Worm (Caenorhabditis elegans) whole organism, young adult: ENCODE data around the gene srw-4.
A peak's percentile ranks its signal among the peaks of the same experiment; 100 is the strongest.

Source experiments
- B0019.2 ChIP-seq: fragments of 200-800 bp; sonication (Bioruptor generic); conservative IDR thresholded peaks from 2 replicates; pipeline ENCODE4 v1.3.6; 2022; ENCODE audit warnings: missing genetic modification reagents, missing genetic modification characterization, missing compliant biosample characterization
- B0336.3 ChIP-seq: fragments of 200-800 bp; sonication (Bioruptor generic); IDR thresholded peaks from 2 replicates; pipeline ENCODE4 v1.3.6; 2022; ENCODE audit warnings: missing genetic modification characterization, missing compliant biosample characterization
- F22D6.2 ChIP-seq: sonication (generic microtip); optimal IDR thresholded peaks from 2 replicates; lab custom pipeline; 2016; ENCODE audit warnings: mild to moderate bottlenecking, missing genetic modification characterization, missing compliant biosample characterization
- F37B4.10 ChIP-seq: fragments of 200-800 bp; sonication (Bioruptor generic); IDR thresholded peaks from 2 replicates; pipeline ENCODE4 v1.3.6; 2022; ENCODE audit warnings: missing genetic modification characterization, missing compliant biosample characterization
- F52B5.7 ChIP-seq: sonication (generic microtip); optimal IDR thresholded peaks from 2 replicates; lab custom pipeline; 2016; ENCODE audit warnings: mild to moderate bottlenecking, missing genetic modification characterization, missing compliant biosample characterization
- F57C9.4 ChIP-seq: sonication (generic microtip); optimal IDR thresholded peaks from 2 replicates; lab custom pipeline; 2017; ENCODE audit warnings: mild to moderate bottlenecking, missing genetic modification characterization, missing compliant biosample characterization
- K12H6.12 ChIP-seq: fragments of 200-800 bp; sonication (Bioruptor generic); optimal IDR thresholded peaks from 2 replicates; lab custom pipeline; 2018; ENCODE audit warnings: mild to moderate bottlenecking, missing genetic modification characterization, missing compliant biosample characterization
- Y53G8AR.9 ChIP-seq: fragments of 200-800 bp; sonication (Bioruptor generic); conservative IDR thresholded peaks from 2 replicates; pipeline ENCODE4 v1.3.6; 2022; ENCODE audit warnings: missing genetic modification reagents, missing genetic modification characterization, missing compliant biosample characterization
- Y56A3A.18 ChIP-seq: fragments of 200-800 bp; sonication (Bioruptor generic); IDR thresholded peaks from 2 replicates; pipeline ENCODE4 v1.3.6; 2022; ENCODE audit warnings: missing genetic modification reagents, missing genetic modification characterization, missing compliant biosample characterization
- ama-1 ChIP-seq, 3 experiments: fragments of 150-350 bp in 1 of 3; sonication (generic microtip) in 2 of 3; optimal IDR thresholded peaks; 2 replicates each; lab custom pipeline; 2014 to 2018; ENCODE audit warnings: missing biosample characterization in 2 of 3, missing genetic modification characterization in 2 of 3, missing genetic modification reagents in 2 of 3
- aptf-3 ChIP-seq: fragments of 200-800 bp; sonication (Bioruptor generic); IDR thresholded peaks from 2 replicates; pipeline ENCODE4 v1.3.6; 2022; ENCODE audit warnings: missing genetic modification characterization, missing compliant biosample characterization
- atf-7 ChIP-seq: sonication (generic microtip); optimal IDR thresholded peaks from 2 replicates; lab custom pipeline; 2017; ENCODE audit warnings: mild to moderate bottlenecking, missing genetic modification characterization, missing compliant biosample characterization
- ceh-27 ChIP-seq: fragments of 200-800 bp; sonication (Bioruptor generic); optimal IDR thresholded peaks from 2 replicates; lab custom pipeline; 2018; ENCODE audit warnings: mild to moderate bottlenecking, missing genetic modification characterization, moderate library complexity, missing compliant biosample characterization
- ceh-58 ChIP-seq: fragments of 200-800 bp; sonication (Bioruptor generic); IDR thresholded peaks from 2 replicates; pipeline ENCODE4 v1.3.6; 2022; ENCODE audit warnings: missing genetic modification characterization, missing compliant biosample characterization
- chd-7 ChIP-seq: sonication (generic microtip); optimal IDR thresholded peaks from 2 replicates; lab custom pipeline; 2016; ENCODE audit warnings: mild to moderate bottlenecking, missing genetic modification characterization, moderate library complexity, missing compliant biosample characterization
- dox-1 ChIP-seq: fragments of 200-800 bp; sonication (Bioruptor generic); IDR thresholded peaks from 2 replicates; pipeline ENCODE4 v1.3.6; 2022; ENCODE audit warnings: missing genetic modification reagents, missing genetic modification characterization, missing compliant biosample characterization
- egl-18 ChIP-seq: fragments of 200-800 bp; sonication (Bioruptor generic); IDR thresholded peaks from 2 replicates; pipeline ENCODE4 v1.3.6; 2022; ENCODE audit warnings: missing genetic modification reagents, missing genetic modification characterization, missing compliant biosample characterization
- hlh-26 ChIP-seq: fragments of 200-800 bp; sonication (Bioruptor generic); conservative IDR thresholded peaks from 2 replicates; pipeline ENCODE4 v1.3.6; 2022; ENCODE audit warnings: missing genetic modification reagents, missing genetic modification characterization, missing compliant biosample characterization
- hsf-1 ChIP-seq: fragments of 200-800 bp; sonication (Bioruptor generic); IDR thresholded peaks from 2 replicates; pipeline ENCODE4 v1.3.6; 2022; ENCODE audit warnings: missing genetic modification reagents, missing genetic modification characterization, missing compliant biosample characterization
- lin-54 ChIP-seq: fragments of 200-800 bp; sonication (Bioruptor generic); optimal IDR thresholded peaks from 2 replicates; lab custom pipeline; 2018; ENCODE audit warnings: mild to moderate bottlenecking, missing genetic modification characterization, missing compliant biosample characterization
- lsl-1 ChIP-seq: fragments of 200-800 bp; sonication (Bioruptor generic); optimal IDR thresholded peaks from 2 replicates; lab custom pipeline; 2018; ENCODE audit warnings: mild to moderate bottlenecking, missing genetic modification characterization, moderate library complexity, missing compliant biosample characterization
- lsy-27 ChIP-seq: sonication (generic microtip); optimal IDR thresholded peaks from 2 replicates; lab custom pipeline; 2017; ENCODE audit warnings: missing genetic modification characterization, mild to moderate bottlenecking, missing compliant biosample characterization, antibody characterized with exemption, missing genotype, borderline replicate concordance; ENCODE audit not compliant: insufficient read depth
- madf-10 ChIP-seq: sonication (generic microtip); optimal IDR thresholded peaks from 2 replicates; lab custom pipeline; 2016; ENCODE audit warnings: mild to moderate bottlenecking, missing genetic modification characterization, missing compliant biosample characterization
- madf-3 ChIP-seq: fragments of 200-800 bp; sonication (Bioruptor generic); IDR thresholded peaks from 2 replicates; pipeline ENCODE4 v1.3.6; 2022; ENCODE audit warnings: missing genetic modification reagents, missing genetic modification characterization, missing compliant biosample characterization
- nfya-2 ChIP-seq: fragments of 200-800 bp; sonication (Bioruptor generic); IDR thresholded peaks from 2 replicates; pipeline ENCODE4 v1.3.6; 2022; ENCODE audit warnings: missing genetic modification reagents, missing genetic modification characterization, missing compliant biosample characterization
- nfyb-1 ChIP-seq: fragments of 200-800 bp; sonication (Bioruptor generic); IDR thresholded peaks from 2 replicates; pipeline ENCODE4 v1.3.6; 2022; ENCODE audit warnings: missing genetic modification reagents, missing genetic modification characterization, missing compliant biosample characterization
- nhr-80 ChIP-seq: sonication (generic microtip); optimal IDR thresholded peaks from 2 replicates; lab custom pipeline; 2016; ENCODE audit warnings: missing genetic modification characterization, missing compliant biosample characterization
- nhr-90 ChIP-seq: sonication (generic microtip); optimal IDR thresholded peaks from 2 replicates; lab custom pipeline; 2016; ENCODE audit warnings: missing genotype, mild to moderate bottlenecking, missing genetic modification characterization, missing compliant biosample characterization
- pbrm-1 ChIP-seq: fragments of 200-800 bp; sonication (Bioruptor generic); IDR thresholded peaks from 2 replicates; pipeline ENCODE4 v1.3.6; 2022; ENCODE audit warnings: missing genetic modification reagents, missing genetic modification characterization, missing compliant biosample characterization
- repo-1 ChIP-seq: sonication (generic microtip); optimal IDR thresholded peaks from 2 replicates; lab custom pipeline; 2017; ENCODE audit warnings: mild to moderate bottlenecking, missing genetic modification characterization, missing compliant biosample characterization
- sea-2 ChIP-seq: fragments of 200-800 bp; sonication (Bioruptor generic); IDR thresholded peaks from 2 replicates; pipeline ENCODE4 v1.3.6; 2022; ENCODE audit warnings: missing genetic modification characterization, missing compliant biosample characterization
- snpc-3.4 ChIP-seq: sonication (generic microtip); optimal IDR thresholded peaks from 2 replicates; lab custom pipeline; 2017; ENCODE audit warnings: missing genetic modification characterization, mild to moderate bottlenecking, missing compliant biosample characterization, antibody characterized with exemption, moderate library complexity, missing genotype, missing genetic modification reagents
- snpc-4 ChIP-seq, 5 experiments: fragments of 150-350 bp in 1 of 5; sonication (generic microtip) in 4 of 5; optimal IDR thresholded peaks; 2 replicates each; lab custom pipeline; 2014 to 2018; ENCODE audit warnings: missing genetic modification characterization in 5 of 5, missing biosample characterization in 3 of 5, antibody characterized with exemption in 2 of 5, mild to moderate bottlenecking in 2 of 5, missing compliant biosample characterization in 2 of 5, missing genotype in 2 of 5, moderate library complexity in 2 of 5, missing genetic modification reagents in 1 of 5
- somi-1 ChIP-seq: fragments of 200-800 bp; sonication (Bioruptor generic); optimal IDR thresholded peaks from 2 replicates; lab custom pipeline; 2018; ENCODE audit warnings: mild to moderate bottlenecking, missing genetic modification characterization, missing compliant biosample characterization
- unc-130 ChIP-seq: sonication (generic microtip); optimal IDR thresholded peaks from 2 replicates; lab custom pipeline; 2016; ENCODE audit warnings: missing genetic modification reagents, missing genetic modification characterization, missing compliant biosample characterization
- unc-62 ChIP-seq: fragments of 150-350 bp; optimal IDR thresholded peaks from 2 replicates; lab custom pipeline; 2014; ENCODE audit warnings: missing biosample characterization, missing genetic modification reagents, missing genetic modification characterization
- ztf-22 ChIP-seq: fragments of 200-800 bp; sonication (Bioruptor generic); optimal IDR thresholded peaks from 2 replicates; lab custom pipeline; 2018; ENCODE audit warnings: mild to moderate bottlenecking, missing genetic modification characterization, moderate library complexity, missing compliant biosample characterization
- ztf-28 ChIP-seq: fragments of 200-800 bp; sonication (Bioruptor generic); IDR thresholded peaks from 2 replicates; pipeline ENCODE4 v1.3.6; 2022; ENCODE audit warnings: missing genetic modification reagents, missing genetic modification characterization, missing compliant biosample characterization

The srw-4 gene

ce11 chrV:2876188-2876831 is 12.3 kb downstream of the srw-4 start:
- peak; percentile 95; the same call in 1 of the 2 replicates for TF ChIP-seq F37B4.10 (GFP tag; lab: Robert Waterston, UW)
- peak; percentile 0 for TF ChIP-seq F52B5.7
- TF ChIP-seq K12H6.12 (tag; lab: Kevin White, UChicago), result no peak
- no peak for TF ChIP-seq ztf-28 (GFP tag; lab: Robert Waterston, UW)
- TF ChIP-seq unc-62 (GFP tag; lab: Kevin White, UChicago), result no peak

- no peak for TF ChIP-seq nfya-2 (GFP tag; lab: Robert Waterston, UW)
- no peak for TF ChIP-seq ceh-27 (GFP tag; lab: Kevin White, UChicago)
- no peak for TF ChIP-seq B0019.2 (GFP tag; lab: Robert Waterston, UW)
- peak; percentile 76 for TF ChIP-seq nhr-80 (tag; lab: Kevin White, UChicago)
- TF ChIP-seq lsl-1, result no peak
- TF ChIP-seq F57C9.4 (tag; lab: Kevin White, UChicago), result no peak
- no peak for TF ChIP-seq nhr-90 (tag; lab: Kevin White, UChicago)
- peak; percentile 5 for TF ChIP-seq atf-7 (tag; lab: Kevin White, UChicago)
- TF ChIP-seq aptf-3 (GFP tag; lab: Robert Waterston, UW), result no peak
- TF ChIP-seq ama-1 (optimal IDR thresholded peaks at IDR 0.05; lab: Kevin White, UChicago), result no peak
- no peak for TF ChIP-seq ama-1 (GFP tag; optimal IDR thresholded peaks at IDR 0.05; lab: Kevin White, UChicago)
- no peak for TF ChIP-seq F52B5.7
- TF ChIP-seq pbrm-1 (GFP tag; lab: Robert Waterston, UW), result no peak
These were observed 13.2 kb downstream of the srw-4 start, which contains the start of gene folt-2 for ce11 chrV:2875422-2875821. Gene folt-2 (minus strand): TSS chrV:2875600.

ce11 chrV:2872947-2873346 is 15.6 kb downstream of the srw-4 start:
- TF ChIP-seq F37B4.10 (GFP tag; lab: Robert Waterston, UW), result peak; percentile 98
- TF ChIP-seq K12H6.12 (tag; lab: Kevin White, UChicago), result no peak
- no peak for TF ChIP-seq sea-2
- TF ChIP-seq madf-3, result 0 out of 2 replicates have a peak, but pooled peaks have one; percentile 20
- TF ChIP-seq, all 124 proteins: peak for 2

ce11 chrV:2871754-2872504 is 16.7 kb downstream of the srw-4 start:
- no peak for TF ChIP-seq hlh-26 (GFP tag; lab: Robert Waterston, UW)
- peak; percentile 45 for TF ChIP-seq repo-1 (tag; lab: Kevin White, UChicago)
- peak; percentile 37; the same call in 1 of the 2 replicates for TF ChIP-seq B0336.3 (GFP tag; lab: Robert Waterston, UW)
- TF ChIP-seq hsf-1 (GFP tag; lab: Robert Waterston, UW), result peak; percentile 40; the same call in 1 of the 2 replicates
- no peak for TF ChIP-seq snpc-3.4
- peak; percentile 29 for TF ChIP-seq madf-10 (tag; lab: Kevin White, UChicago)
- TF ChIP-seq ceh-58 (GFP tag; lab: Robert Waterston, UW), result no peak
- TF ChIP-seq egl-18 (GFP tag; lab: Robert Waterston, UW), result no peak
- peak; percentile 69 for TF ChIP-seq nhr-80 (tag; lab: Kevin White, UChicago)
- TF ChIP-seq snpc-4 (GFP tag; optimal IDR thresholded peaks at IDR 0.05; lab: Kevin White, UChicago), result no peak
- peak in 2 of 4 experiments; percentile 7 to 86 for TF ChIP-seq snpc-4 (tag; optimal IDR thresholded peaks at IDR 0.05; lab: Kevin White, UChicago)
- TF ChIP-seq lsl-1, result no peak
- peak; percentile 98 for TF ChIP-seq F37B4.10 (GFP tag; lab: Robert Waterston, UW)
- peak; percentile 16; the same call in 1 of the 2 replicates for TF ChIP-seq Y56A3A.18 (GFP tag; lab: Robert Waterston, UW)
- TF ChIP-seq atf-7 (tag; lab: Kevin White, UChicago), result peak; percentile 11
- no peak for TF ChIP-seq somi-1 (GFP tag; lab: Kevin White, UChicago)
- TF ChIP-seq nfyb-1 (GFP tag; lab: Robert Waterston, UW), result peak; percentile 77
- TF ChIP-seq unc-130 (GFP tag; lab: Kevin White, UChicago), result no peak
- TF ChIP-seq lsy-27, result no peak
- peak; percentile 23; the same call in 1 of the 2 replicates for TF ChIP-seq dox-1 (GFP tag; lab: Robert Waterston, UW)
- peak; percentile 50 for TF ChIP-seq ztf-22 (GFP tag; lab: Kevin White, UChicago)
- peak; percentile 62 for TF ChIP-seq Y53G8AR.9 (GFP tag; lab: Robert Waterston, UW)
- peak; percentile 62 for TF ChIP-seq nhr-90 (tag; lab: Kevin White, UChicago)
- TF ChIP-seq lin-54 (GFP tag; lab: Kevin White, UChicago), result peak; percentile 14
- no peak for TF ChIP-seq F22D6.2 (tag; lab: Kevin White, UChicago)
- TF ChIP-seq chd-7 (tag; lab: Kevin White, UChicago), result peak; percentile 54
